Worm (Caenorhabditis elegans) whole organism, L3 larva: ENCODE data around the gene Y61B8A.6.

Experiments used
- R02D3.7 ChIP-seq: fragments of 150-350 bp; optimal IDR thresholded peaks from 2 replicates; lab custom pipeline; 2014; ENCODE audit warnings: missing biosample characterization, missing genetic modification characterization
- ama-1 ChIP-seq: fragments of 150-350 bp; optimal IDR thresholded peaks from 2 replicates; lab custom pipeline; 2018
- ceh-16 ChIP-seq: sonication (generic microtip); optimal IDR thresholded peaks from 2 replicates; lab custom pipeline; 2017; ENCODE audit warnings: missing biosample characterization, missing genetic modification characterization
- ceh-28 ChIP-seq: fragments of 150-350 bp; optimal IDR thresholded peaks from 2 replicates; lab custom pipeline; 2014; ENCODE audit warnings: missing biosample characterization, missing genetic modification reagents, missing genetic modification characterization
- ceh-82 ChIP-seq: fragments of 150-350 bp; optimal IDR thresholded peaks from 2 replicates; lab custom pipeline; 2014; ENCODE audit warnings: missing biosample characterization, missing genetic modification characterization
- ceh-9 ChIP-seq: sonication (generic microtip); optimal IDR thresholded peaks from 2 replicates; lab custom pipeline; 2018; ENCODE audit warnings: missing biosample characterization, missing genetic modification characterization
- daf-12 ChIP-seq: fragments of 150-350 bp; optimal IDR thresholded peaks from 2 replicates; lab custom pipeline; 2014; ENCODE audit warnings: missing biosample characterization, missing genetic modification reagents, missing genetic modification characterization
- egl-27 ChIP-seq: sonication (generic microtip); optimal IDR thresholded peaks from 4 replicates; lab custom pipeline; 2017; ENCODE audit warnings: missing biosample characterization, missing genetic modification reagents, missing genetic modification characterization
- egl-5 ChIP-seq: fragments of 150-350 bp; optimal IDR thresholded peaks from 2 replicates; lab custom pipeline; 2017; ENCODE audit warnings: missing biosample characterization, missing genetic modification reagents, missing genetic modification characterization, inconsistent platforms
- elt-1 ChIP-seq: fragments of 150-350 bp; optimal IDR thresholded peaks from 2 replicates; lab custom pipeline; 2014; ENCODE audit warnings: missing biosample characterization, missing genetic modification characterization
- elt-2 ChIP-seq: sonication (generic microtip); optimal IDR thresholded peaks from 2 replicates; lab custom pipeline; 2016; ENCODE audit warnings: missing genetic modification reagents, mild to moderate bottlenecking, missing genetic modification characterization, missing compliant biosample characterization
- eor-1 ChIP-seq, 2 experiments: fragments of 150-350 bp; optimal IDR thresholded peaks; 2 replicates each; lab custom pipeline; 2014 to 2018; ENCODE audit warnings: missing biosample characterization in 2 of 2, missing genetic modification characterization in 2 of 2
- fkh-10 ChIP-seq: sonication (generic microtip); optimal IDR thresholded peaks from 2 replicates; lab custom pipeline; 2017; ENCODE audit warnings: missing biosample characterization, missing genetic modification reagents, missing genetic modification characterization
- fkh-2 ChIP-seq: fragments of 150-350 bp; optimal IDR thresholded peaks from 2 replicates; lab custom pipeline; 2014; ENCODE audit warnings: missing biosample characterization, missing genetic modification reagents, missing genetic modification characterization
- fos-1 ChIP-seq: fragments of 150-350 bp; optimal IDR thresholded peaks from 2 replicates; lab custom pipeline; 2014; ENCODE audit warnings: missing biosample characterization, missing genetic modification characterization
- hmg-11 ChIP-seq: sonication (generic microtip); optimal IDR thresholded peaks from 2 replicates; lab custom pipeline; 2016; ENCODE audit warnings: missing genetic modification characterization, missing compliant biosample characterization
- jun-1 ChIP-seq: fragments of 150-350 bp; optimal IDR thresholded peaks from 2 replicates; lab custom pipeline; 2014; ENCODE audit warnings: missing biosample characterization, missing genetic modification reagents, missing genetic modification characterization
- lin-15B ChIP-seq: fragments of 150-350 bp; optimal IDR thresholded peaks from 2 replicates; lab custom pipeline; 2014; ENCODE audit warnings: missing biosample characterization, missing genetic modification characterization
- lin-39 ChIP-seq: fragments of 150-350 bp; optimal IDR thresholded peaks from 2 replicates; lab custom pipeline; 2018; ENCODE audit warnings: missing biosample characterization, missing genetic modification reagents, missing genetic modification characterization
- mdl-1 ChIP-seq: fragments of 150-350 bp; optimal IDR thresholded peaks from 2 replicates; lab custom pipeline; 2014; ENCODE audit warnings: missing biosample characterization, missing genetic modification characterization
- nhr-11 ChIP-seq: fragments of 150-350 bp; optimal IDR thresholded peaks from 2 replicates; lab custom pipeline; 2014; ENCODE audit warnings: missing biosample characterization, missing genetic modification characterization
- nhr-23 ChIP-seq: fragments of 150-350 bp; optimal IDR thresholded peaks from 2 replicates; lab custom pipeline; 2014; ENCODE audit warnings: missing biosample characterization, missing genetic modification reagents, missing genetic modification characterization
- nhr-237 ChIP-seq: fragments of 150-350 bp; optimal IDR thresholded peaks from 2 replicates; lab custom pipeline; 2014; ENCODE audit warnings: missing biosample characterization, missing genetic modification characterization
- nhr-25 ChIP-seq: sonication (generic microtip); optimal IDR thresholded peaks from 2 replicates; lab custom pipeline; 2017; ENCODE audit warnings: missing biosample characterization, missing genetic modification characterization
- nhr-28 ChIP-seq: fragments of 150-350 bp; optimal IDR thresholded peaks from 2 replicates; lab custom pipeline; 2014; ENCODE audit warnings: missing biosample characterization, missing genetic modification characterization
- nhr-43 ChIP-seq: sonication (generic microtip); optimal IDR thresholded peaks from 2 replicates; lab custom pipeline; 2016; ENCODE audit warnings: mild to moderate bottlenecking, missing genetic modification characterization, missing compliant biosample characterization; ENCODE audit not compliant: poor library complexity, severe bottlenecking
- nhr-67 ChIP-seq: fragments of 150-350 bp; optimal IDR thresholded peaks from 2 replicates; lab custom pipeline; 2014; ENCODE audit warnings: missing biosample characterization, missing genetic modification characterization
- nhr-76 ChIP-seq: fragments of 150-350 bp; sonication (generic microtip); optimal IDR thresholded peaks from 5 replicates; lab custom pipeline; 2014; ENCODE audit warnings: missing biosample characterization, missing genetic modification characterization
- pqm-1 ChIP-seq: fragments of 150-350 bp; optimal IDR thresholded peaks from 2 replicates; lab custom pipeline; 2017; ENCODE audit warnings: missing biosample characterization, missing genetic modification characterization, inconsistent platforms
- sea-2 ChIP-seq: fragments of 150-350 bp; sonication (generic microtip); optimal IDR thresholded peaks from 4 replicates; lab custom pipeline; 2014; ENCODE audit warnings: missing biosample characterization, missing genetic modification reagents, missing genetic modification characterization
- skn-1 ChIP-seq: fragments of 150-350 bp; optimal IDR thresholded peaks from 2 replicates; lab custom pipeline; 2014; ENCODE audit warnings: missing biosample characterization, missing genetic modification characterization
- snpc-4 ChIP-seq: fragments of 150-350 bp; optimal IDR thresholded peaks from 2 replicates; lab custom pipeline; 2014; ENCODE audit warnings: missing biosample characterization, missing genetic modification characterization
- tbx-2 ChIP-seq: sonication (generic microtip); optimal IDR thresholded peaks from 2 replicates; lab custom pipeline; 2016; ENCODE audit warnings: mild to moderate bottlenecking, missing genetic modification characterization, missing compliant biosample characterization
- unc-39 ChIP-seq: sonication (generic microtip); optimal IDR thresholded peaks from 4 replicates; lab custom pipeline; 2017; ENCODE audit warnings: missing biosample characterization, missing genetic modification characterization
- unc-62 ChIP-seq: fragments of 150-350 bp; sonication (generic microtip); optimal IDR thresholded peaks from 4 replicates; lab custom pipeline; 2014; ENCODE audit warnings: missing biosample characterization, missing genetic modification reagents, missing genetic modification characterization
- zag-1 ChIP-seq: fragments of 150-350 bp; optimal IDR thresholded peaks from 2 replicates; lab custom pipeline; 2014; ENCODE audit warnings: missing biosample characterization, missing genetic modification characterization
- ztf-11 ChIP-seq: fragments of 150-350 bp; optimal IDR thresholded peaks from 2 replicates; lab custom pipeline; 2014; ENCODE audit warnings: missing biosample characterization, missing genetic modification characterization
- ztf-4 ChIP-seq: fragments of 150-350 bp; optimal IDR thresholded peaks from 2 replicates; lab custom pipeline; 2014; ENCODE audit warnings: missing biosample characterization, missing genetic modification characterization

Y61B8A.6 gene

DNA sequence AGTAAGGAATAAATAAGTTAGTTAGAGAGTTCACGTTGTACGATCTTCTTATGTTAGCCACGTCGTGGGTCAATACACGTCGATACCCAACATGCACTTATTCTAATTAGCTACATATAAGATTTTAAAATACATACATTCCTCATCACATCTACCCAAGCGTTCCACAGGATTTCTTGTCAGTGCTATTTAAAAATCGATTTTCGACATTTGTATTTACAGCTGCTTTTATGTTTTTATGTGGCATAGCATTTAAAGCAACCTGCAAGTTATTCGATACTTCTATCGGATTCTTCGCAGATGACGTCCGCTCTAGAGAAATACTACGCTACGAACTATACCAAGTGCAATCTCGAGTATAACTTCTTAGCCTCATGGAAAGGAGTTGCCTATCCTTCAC lies 3.7 kb downstream of the Y61B8A.6 start, which contains the start of gene srh-115:
srh-115 (plus strand) TSS at position 301 of the 400 bp plus-strand sequence.
- TF ChIP-seq egl-5 (tag; lab: Kevin White, UChicago) (no peak), lin-15B (no peak), nhr-25 (tag; lab: Kevin White, UChicago) (no peak), ceh-82 (no peak), nhr-43 (no peak), nhr-237 (tag; lab: Kevin White, UChicago) (no peak), ama-1 (lab: Kevin White, UChicago) (no peak), fkh-10 (GFP tag; lab: Kevin White, UChicago) (no peak), R02D3.7 (tag; lab: Kevin White, UChicago) (no peak), nhr-76 (no peak), fos-1 (tag; lab: Kevin White, UChicago) (no peak)

DNA sequence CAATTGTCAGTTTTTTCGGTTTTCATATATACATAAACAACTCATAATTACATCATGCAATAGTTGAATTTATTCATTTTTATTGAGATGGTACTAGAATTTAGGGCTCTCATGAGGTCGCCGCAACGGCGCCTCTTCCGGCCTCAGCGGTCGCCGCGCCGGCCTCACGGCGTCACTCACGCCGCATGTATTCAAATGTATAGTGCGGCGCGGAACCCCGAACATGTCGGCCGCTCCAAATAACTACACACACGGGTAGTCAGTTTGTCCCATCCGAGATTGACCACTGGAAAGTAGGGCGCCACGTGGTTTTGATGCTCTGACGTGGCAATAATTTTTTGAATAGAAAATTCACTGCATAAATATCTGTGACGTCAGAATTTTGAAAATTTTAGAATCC lies 5.9 kb downstream of the Y61B8A.6 start:
- TF ChIP-seq daf-12 (tag; lab: Kevin White, UChicago) = no peak
- no peak for TF ChIP-seq tbx-2 (tag; lab: Kevin White, UChicago)
- no peak for TF ChIP-seq R02D3.7 (tag; lab: Kevin White, UChicago)
- TF ChIP-seq nhr-43 = no peak
- TF ChIP-seq jun-1 = no peak
- no peak for TF ChIP-seq mdl-1 (tag; lab: Kevin White, UChicago)
- no peak for TF ChIP-seq fkh-10 (GFP tag; lab: Kevin White, UChicago)
- TF ChIP-seq nhr-28 = no peak
- TF ChIP-seq egl-27 = no peak
- TF ChIP-seq ama-1 (lab: Kevin White, UChicago) = no peak
- TF ChIP-seq ztf-4 = no peak
- no peak for TF ChIP-seq nhr-67
- no peak for TF ChIP-seq nhr-23 (tag; lab: Kevin White, UChicago)
- no peak for TF ChIP-seq eor-1 (tag; optimal IDR thresholded peaks at IDR 0.05; lab: Kevin White, UChicago)
- TF ChIP-seq ceh-28 (tag; lab: Kevin White, UChicago) = no peak
- no peak for TF ChIP-seq nhr-11
- TF ChIP-seq zag-1 (tag; lab: Kevin White, UChicago) = no peak
- TF ChIP-seq unc-62 (GFP tag; lab: Kevin White, UChicago) = no peak
- TF ChIP-seq ceh-16 (tag; lab: Kevin White, UChicago) = no peak
- TF ChIP-seq hmg-11 = no peak

DNA sequence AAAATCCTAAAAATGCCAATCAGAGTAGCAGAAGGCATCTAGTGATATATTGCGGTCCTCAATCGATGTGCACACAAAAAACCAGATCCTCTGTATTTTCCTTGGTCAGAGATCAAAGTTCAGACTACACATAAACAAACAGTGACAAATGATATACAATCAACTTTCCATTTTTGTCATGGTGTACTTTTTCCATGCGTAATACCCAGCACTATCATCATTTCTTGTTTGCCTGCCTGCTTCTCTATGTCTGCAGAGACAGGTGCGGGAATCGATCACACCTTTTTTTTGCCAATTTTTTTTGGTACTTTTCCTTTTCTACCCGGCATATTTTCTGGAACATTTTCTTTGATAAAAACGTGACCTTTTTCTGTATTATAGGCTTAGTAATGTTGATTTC lies 6.5 kb downstream of the Y61B8A.6 start:
- TF ChIP-seq egl-27 = no peak
- peak; percentile 72 for TF ChIP-seq skn-1 (tag; lab: Kevin White, UChicago)
- peak; percentile 50 for TF ChIP-seq elt-2
- TF ChIP-seq pqm-1 (tag; lab: Kevin White, UChicago) = peak; percentile 14
- no peak for TF ChIP-seq unc-62 (GFP tag; lab: Kevin White, UChicago)
- TF ChIP-seq, all 47 proteins: peak for 3

DNA sequence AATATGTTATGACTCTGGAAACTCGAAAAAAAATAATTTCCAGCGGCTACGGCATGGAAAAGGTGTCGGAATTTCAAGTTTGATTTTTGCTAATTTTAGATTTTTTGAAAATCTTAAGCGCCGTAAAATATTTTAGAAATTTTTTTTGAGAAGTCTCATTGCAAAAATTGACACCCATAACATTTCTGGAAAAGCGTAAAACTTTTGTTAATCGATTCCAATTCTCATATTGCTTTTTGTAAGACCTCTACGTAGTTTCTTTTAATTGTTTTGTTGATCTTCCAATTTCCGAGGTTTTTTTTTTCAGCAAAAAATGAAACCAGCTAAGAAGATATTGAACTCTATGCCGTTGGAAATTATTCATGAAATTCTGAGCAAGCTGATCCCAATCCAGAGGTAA lies 7.2 kb downstream of the Y61B8A.6 start, which contains the start of gene fbxa-85:
fbxa-85 (plus strand) TSS at position 301 of the 400 bp plus-strand sequence.
- TF ChIP-seq unc-39 (tag; lab: Kevin White, UChicago) (no peak), ztf-11 (tag; lab: Kevin White, UChicago) (no peak), ama-1 (lab: Kevin White, UChicago) (no peak), elt-1 (tag; lab: Kevin White, UChicago) (no peak), lin-39 (tag; lab: Kevin White, UChicago) (no peak), sea-2 (no peak), nhr-23 (tag; lab: Kevin White, UChicago) (no peak), fkh-2 (tag; lab: Kevin White, UChicago) (no peak), fkh-10 (GFP tag; lab: Kevin White, UChicago) (no peak), snpc-4 (tag; lab: Kevin White, UChicago) (no peak), hmg-11 (no peak)

DNA sequence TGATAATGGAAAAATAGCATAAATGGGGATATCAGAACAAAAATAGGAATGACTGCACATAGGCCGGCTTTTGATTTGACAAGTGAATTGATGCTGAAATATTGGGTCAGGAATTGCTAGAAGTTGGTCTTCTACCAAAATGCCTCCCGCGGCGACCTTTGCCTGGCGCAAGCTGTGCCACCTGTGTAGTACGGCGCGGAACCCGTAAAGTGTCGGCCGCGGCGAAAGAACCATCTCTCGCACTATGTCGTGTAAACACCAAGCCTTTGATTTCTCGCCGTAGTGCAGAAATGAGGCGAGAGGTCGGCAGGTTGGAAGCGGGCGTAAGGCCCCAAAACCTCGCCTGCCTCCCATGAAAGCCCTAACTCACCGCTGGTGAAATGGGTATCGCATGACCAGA lies 9.7 kb downstream of the Y61B8A.6 start:
- peak; percentile 19 for TF ChIP-seq snpc-4 (tag; lab: Kevin White, UChicago)
- TF ChIP-seq ceh-9 (tag; lab: Kevin White, UChicago) = no peak
